Fruit fly (Drosophila melanogaster): Measurements from ENCODE around the gene skl.

skl gene

DNA sequence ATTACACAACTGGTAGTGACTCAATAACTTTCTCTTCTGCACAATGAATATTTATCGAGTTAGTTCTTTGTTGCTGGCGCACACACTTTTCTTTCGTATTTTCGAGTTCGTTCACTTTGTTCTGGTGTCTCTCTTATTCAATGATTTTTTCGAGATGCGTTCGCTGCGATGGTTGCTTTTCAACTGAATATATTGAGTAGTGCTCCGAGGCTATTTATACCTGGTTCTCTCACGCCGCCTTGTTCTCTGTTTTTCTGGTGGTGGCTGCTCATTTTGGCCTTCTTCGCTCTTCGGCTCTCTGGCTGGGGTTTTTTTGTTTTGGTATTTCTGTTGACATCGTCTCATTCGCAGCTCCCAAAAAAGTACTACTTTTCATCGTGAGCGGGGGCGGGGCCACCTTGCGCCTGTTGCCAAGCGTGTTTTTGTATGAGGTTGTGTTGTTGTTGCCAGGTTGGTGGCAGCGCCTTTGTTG is 41.4 kb downstream of the skl start, which contains the start of gene rpr (continued):
- TF ChIP-seq Dll (GFP tag; IDR thresholded peaks at IDR 0.05; ENCODE audit: partially characterized antibody) (peak; percentile 52; the same call in 1 of the 4 replicates), CG17829 (tag; optimal IDR thresholded peaks at IDR 0.05) (peak; percentile 46), bbx (GFP tag; IDR thresholded peaks at IDR 0.05; ENCODE audit: partially characterized antibody) (peak; percentile 61; the same call in 1 of the 2 replicates), crol (GFP tag; IDR thresholded peaks at IDR 0.05) (peak; percentile 63)

Measured in whole organism, embryonic.